Fruit fly (Drosophila melanogaster) whole organism, wandering third instar larva: ENCODE measurements around the gene CG13784.

Source experiments
- GATAd ChIP-seq: sonication (Bioruptor generic); optimal IDR thresholded peaks from 2 replicates; lab custom pipeline; 2016; ENCODE audit warnings: missing biosample characterization, missing genetic modification characterization
- Hr78 ChIP-seq: fragments of >200 bp; optimal IDR thresholded peaks from 2 replicates; lab custom pipeline; 2017; ENCODE audit warnings: missing biosample characterization, missing genetic modification characterization
- OdsH ChIP-seq: fragments of 200-800 bp; sonication (Bioruptor generic); optimal IDR thresholded peaks from 2 replicates; lab custom pipeline; 2016; ENCODE audit warnings: missing biosample characterization, mild to moderate bottlenecking, missing genetic modification characterization
- Rel ChIP-seq, 2 experiments: fragments of 200-800 bp; sonication (Bioruptor generic) in 1 of 2; optimal IDR thresholded peaks; 2 replicates in 1 of 2; 3 replicates in 1 of 2; lab custom pipeline; 2016 to 2019; ENCODE audit warnings: mild to moderate bottlenecking in 2 of 2, missing biosample characterization in 2 of 2, missing genetic modification characterization in 2 of 2, moderate library complexity in 1 of 2
- Vsx2 ChIP-seq: fragments of 200-300, 225-300 bp; sonication (Bioruptor generic); optimal IDR thresholded peaks from 2 replicates; lab custom pipeline; 2018; ENCODE audit warnings: missing biosample characterization, missing genetic modification characterization; ENCODE audit not compliant: partially characterized antibody
- dl ChIP-seq, 2 experiments: fragments of 175-275, 200-275 bp in 1 of 2; fragments of 200-275 bp in 1 of 2; sonication (Bioruptor generic); optimal IDR thresholded peaks; lab custom pipeline; 2018; ENCODE audit warnings: mild to moderate bottlenecking in 2 of 2, missing biosample characterization in 2 of 2, missing genetic modification characterization in 2 of 2, moderate library complexity in 2 of 2; ENCODE audit not compliant: partially characterized antibody in 2 of 2, insufficient read depth in 1 of 2
- foxo ChIP-seq, 2 experiments: fragments of 200-800 bp; sonication (Bioruptor generic); optimal IDR thresholded peaks; 2 replicates in 1 of 2; 3 replicates in 1 of 2; lab custom pipeline; 2016 to 2017; ENCODE audit warnings: missing biosample characterization in 2 of 2, missing genetic modification characterization in 2 of 2
- lola ChIP-seq: fragments of >200 bp; optimal IDR thresholded peaks from 2 replicates; lab custom pipeline; 2017; ENCODE audit warnings: missing biosample characterization, missing genetic modification characterization
- psq ChIP-seq: fragments of 200-800 bp; sonication (Bioruptor generic); optimal IDR thresholded peaks from 3 replicates; lab custom pipeline; 2017; ENCODE audit warnings: missing biosample characterization, mild to moderate bottlenecking, missing genetic modification characterization, moderate library complexity
- rgr ChIP-seq: fragments of 200-800 bp; sonication (Bioruptor generic); optimal IDR thresholded peaks from 3 replicates; lab custom pipeline; 2016; ENCODE audit warnings: missing biosample characterization, mild to moderate bottlenecking, missing genetic modification characterization
- sage ChIP-seq: fragments of 200-800 bp; sonication (Bioruptor generic); optimal IDR thresholded peaks from 2 replicates; lab custom pipeline; 2016; ENCODE audit warnings: missing biosample characterization, mild to moderate bottlenecking, missing genetic modification characterization

DNA sequence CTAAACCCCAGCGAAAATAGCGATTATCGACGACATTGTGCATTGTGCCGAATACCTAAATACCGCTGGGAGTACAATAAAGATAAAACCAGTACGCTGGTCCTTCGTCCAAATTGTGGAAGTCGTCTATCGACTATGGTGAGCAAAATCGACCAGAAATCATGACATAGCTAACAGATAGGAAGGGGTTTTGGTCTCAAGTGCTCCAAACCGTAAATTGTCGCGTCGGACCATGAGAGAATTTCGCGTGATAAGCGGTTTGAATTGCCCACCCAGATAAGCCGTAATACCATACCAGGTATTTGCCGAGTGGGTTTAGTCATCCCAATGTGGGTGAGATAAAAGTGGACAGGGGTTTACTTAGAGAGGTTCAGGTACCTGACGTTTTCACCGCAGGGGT, 1.9 kb downstream of the CG13784 start:
- TF ChIP-seq lola (GFP tag; lab: Kevin White, UChicago) (no peak), psq (no peak), rgr (GFP tag; lab: Kevin White, UChicago) (no peak), Rel (GFP tag; optimal IDR thresholded peaks at IDR 0.05; lab: Kevin White, UChicago) (no peak), Rel (tag; optimal IDR thresholded peaks at IDR 0.05; lab: Kevin White, UChicago) (peak; percentile 44), Vsx2 (GFP tag; lab: Kevin White, UChicago) (no peak), Hr78 (GFP tag; lab: Kevin White, UChicago) (no peak), OdsH (GFP tag; lab: Kevin White, UChicago) (no peak), foxo (GFP tag; optimal IDR thresholded peaks at IDR 0.05; lab: Kevin White, UChicago) (peak in 1 of 2 experiments; percentile 5), sage (GFP tag; lab: Kevin White, UChicago) (no peak), dl (GFP tag; optimal IDR thresholded peaks at IDR 0.05; lab: Kevin White, UChicago; ENCODE audit: insufficient read depth in 1 of 2, partially characterized antibody in 2 of 2) (no peak), GATAd (GFP tag; lab: Kevin White, UChicago) (no peak)
